Worm (Caenorhabditis elegans): Measurements from ENCODE around the gene cdk-4.

DNA sequence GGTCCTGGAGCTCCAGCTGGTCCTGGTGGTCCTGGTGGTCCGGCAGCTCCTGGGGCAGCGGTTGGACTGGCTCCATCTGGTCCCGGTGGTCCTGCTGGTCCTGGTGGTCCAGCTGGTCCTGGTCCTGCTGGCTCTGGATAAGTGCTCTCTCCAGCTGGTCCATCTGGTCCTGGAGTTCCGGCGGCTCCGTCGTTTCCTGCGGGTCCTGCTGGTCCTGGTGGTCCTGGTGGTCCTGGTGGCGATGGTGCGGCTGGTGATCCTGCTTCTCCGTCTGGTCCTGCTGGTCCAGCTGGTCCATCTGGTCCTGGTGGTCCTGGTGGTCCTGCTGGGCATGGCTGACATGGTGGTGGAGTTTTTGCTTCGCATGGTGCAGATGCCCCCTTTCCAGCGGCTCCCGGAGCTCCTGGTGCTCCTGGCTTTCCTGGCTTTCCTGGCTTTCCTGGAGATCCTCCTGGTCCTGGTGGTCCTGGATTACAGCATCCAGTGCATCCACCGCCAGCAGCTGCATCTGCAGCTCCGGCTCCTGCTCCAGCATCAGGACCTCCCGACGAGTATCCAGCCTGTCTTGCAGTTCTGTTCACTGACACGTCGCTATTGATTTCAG lies 8.4 kb downstream of the cdk-4 start:
- TF ChIP-seq him-1 (tag; optimal IDR thresholded peaks at IDR 0.05) (no peak), W03F9.2 (tag; optimal IDR thresholded peaks at IDR 0.05) (no peak)
